Worm (Caenorhabditis elegans): Measurements from ENCODE around the gene lon-2.

lon-2 gene

DNA sequence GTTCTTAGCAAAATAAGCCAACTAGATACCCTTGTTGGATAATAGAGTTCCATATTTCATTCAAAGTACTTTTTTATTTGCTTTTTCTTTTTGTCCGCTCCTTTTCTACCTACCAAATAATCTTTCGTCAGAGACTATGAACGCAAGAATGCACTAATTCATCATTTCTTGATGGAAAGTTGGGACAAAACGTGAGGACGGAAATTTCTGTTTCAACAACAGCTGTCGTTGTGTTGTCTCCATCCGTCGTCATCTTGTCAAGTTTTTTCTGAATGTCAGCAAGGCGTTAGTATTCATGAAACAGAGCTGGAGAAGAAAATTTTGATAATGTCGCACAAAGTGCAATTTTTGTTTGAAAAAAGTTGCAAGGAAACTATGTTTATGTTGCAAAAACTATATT, 35.9 kb upstream of the lon-2 start:
- peak; percentile 61 for TF ChIP-seq lin-14 (GFP tag; optimal IDR thresholded peaks at IDR 0.05)
- no peak for TF ChIP-seq efl-1 (optimal IDR thresholded peaks at IDR 0.05)
- no peak for TF ChIP-seq efl-1 (GFP tag; optimal IDR thresholded peaks at IDR 0.05 in 1 of 2)
- no peak for TF ChIP-seq fkh-4 (tag; optimal IDR thresholded peaks at IDR 0.05; ENCODE audit: borderline replicate concordance)
- TF ChIP-seq ceh-88 (GFP tag; IDR thresholded peaks at IDR 0.05): no peak
- no peak for TF ChIP-seq nhr-19 (GFP tag; conservative IDR thresholded peaks at IDR 0.05)

- TF ChIP-seq nhr-85 (tag) (peak; percentile 79), unc-62 (GFP tag; optimal IDR thresholded peaks at IDR 0.05) (no peak), mep-1 (tag; optimal IDR thresholded peaks at IDR 0.05) (peak; percentile 46), lin-35 (GFP tag; optimal IDR thresholded peaks at IDR 0.05) (peak in 1 of 2 experiments; percentile 47), unc-130 (tag; optimal IDR thresholded peaks at IDR 0.05) (no peak), nhr-20 (tag; optimal IDR thresholded peaks at IDR 0.05) (peak; percentile 16), elt-3 (tag; optimal IDR thresholded peaks at IDR 0.05) (peak in 1 of 6 experiments; percentile 46), blmp-1 (tag; optimal IDR thresholded peaks at IDR 0.05) (peak; percentile 27)
These were observed 34.4 kb upstream of the lon-2 start, which contains the start of gene F43C9.2 for ce11 chrX:4783117-4783775. TSS of gene F43C9.2 (plus strand) at chrX:4783613.

DNA sequence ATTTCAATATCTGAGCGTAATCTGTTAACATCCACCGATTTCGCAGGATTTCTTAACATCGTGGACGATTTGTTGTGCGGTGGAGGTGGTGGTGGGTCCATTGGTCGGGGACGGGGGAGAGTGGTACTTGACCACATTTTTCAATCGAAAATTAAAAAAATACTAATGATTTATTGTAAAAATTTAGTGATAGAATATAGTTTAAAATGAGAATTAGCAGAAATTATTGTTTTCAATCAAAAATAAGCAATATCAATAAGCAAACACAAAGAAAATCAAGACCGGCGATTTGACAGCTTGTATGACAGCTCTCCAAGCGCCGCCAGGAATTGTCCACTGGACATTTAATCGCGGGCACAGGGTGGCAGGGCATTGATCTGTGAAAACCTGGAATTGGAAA, 33.3 kb upstream of the lon-2 start, which contains the start of gene hum-10:
Gene hum-10, minus strand, starts transcription at position 101 of the 400 bp plus-strand sequence.
- TF ChIP-seq lin-39 (tag; optimal IDR thresholded peaks at IDR 0.05) (no peak), ztf-11 (tag; optimal IDR thresholded peaks at IDR 0.05) (no peak), snpc-4 (tag; optimal IDR thresholded peaks at IDR 0.05) (no peak), lsy-2 (tag; optimal IDR thresholded peaks at IDR 0.05) (no peak), nhr-90 (tag; optimal IDR thresholded peaks at IDR 0.05; ENCODE audit: poor library complexity) (no peak), irx-1 (tag; optimal IDR thresholded peaks at IDR 0.05) (no peak), nhr-76 (tag; optimal IDR thresholded peaks at IDR 0.05) (no peak), nhr-11 (tag; optimal IDR thresholded peaks at IDR 0.05) (no peak), blmp-1 (tag; optimal IDR thresholded peaks at IDR 0.05) (no peak), zag-1 (tag; optimal IDR thresholded peaks at IDR 0.05) (no peak), lir-3 (tag; optimal IDR thresholded peaks at IDR 0.05; ENCODE audit: poor library complexity) (no peak), ceh-82 (tag; optimal IDR thresholded peaks at IDR 0.05) (no peak), C16A3.4 (tag; optimal IDR thresholded peaks at IDR 0.05) (no peak), jun-1 (tag; optimal IDR thresholded peaks at IDR 0.05) (no peak), ztf-4 (tag; optimal IDR thresholded peaks at IDR 0.05) (no peak), elt-2 (tag; optimal IDR thresholded peaks at IDR 0.05) (no peak), rnt-1 (tag; optimal IDR thresholded peaks at IDR 0.05) (no peak)

- no peak for TF ChIP-seq lin-14 (GFP tag; optimal IDR thresholded peaks at IDR 0.05)
- no peak for TF ChIP-seq elt-3 (tag; optimal IDR thresholded peaks at IDR 0.05)
- no peak for TF ChIP-seq nhr-12 (tag; optimal IDR thresholded peaks at IDR 0.05)
- no peak for TF ChIP-seq mdl-1 (tag; optimal IDR thresholded peaks at IDR 0.05)
- no peak for TF ChIP-seq hlh-4 (tag; optimal IDR thresholded peaks at IDR 0.05)
- TF ChIP-seq zip-4 (GFP tag; optimal IDR thresholded peaks at IDR 0.05): no peak
- no peak for TF ChIP-seq xbp-1 (tag; optimal IDR thresholded peaks at IDR 0.05)
- TF ChIP-seq aly-2 (tag; optimal IDR thresholded peaks at IDR 0.05): no peak
- TF ChIP-seq nhr-47 (tag; optimal IDR thresholded peaks at IDR 0.05): no peak
- no peak for TF ChIP-seq ces-1 (GFP tag; optimal IDR thresholded peaks at IDR 0.05)
- TF ChIP-seq vab-15 (tag; optimal IDR thresholded peaks at IDR 0.05): no peak
- TF ChIP-seq egl-27 (tag; optimal IDR thresholded peaks at IDR 0.05): no peak
- no peak for TF ChIP-seq C16A3.4 (tag; optimal IDR thresholded peaks at IDR 0.05)
- no peak for TF ChIP-seq F16B12.6 (tag; optimal IDR thresholded peaks at IDR 0.05)
- no peak for TF ChIP-seq ama-1 (optimal IDR thresholded peaks at IDR 0.05)
- no peak for TF ChIP-seq ets-5 (GFP tag; IDR thresholded peaks at IDR 0.05)
- TF ChIP-seq jun-1 (tag; optimal IDR thresholded peaks at IDR 0.05): no peak
- TF ChIP-seq skn-1 (tag; optimal IDR thresholded peaks at IDR 0.05): no peak
- TF ChIP-seq blmp-1 (tag; optimal IDR thresholded peaks at IDR 0.05): no peak
- no peak for TF ChIP-seq ceh-88 (GFP tag; IDR thresholded peaks at IDR 0.05)
These were observed 21.0 kb upstream of the lon-2 start, which contains the start of gene npr-1 for ce11 chrX:4769885-4770284. TSS of gene npr-1 (minus strand) at chrX:4769985.

Data from whole organism, L1 larva.